Worm (Caenorhabditis elegans) whole organism, young adult: Measurements from ENCODE around the gene H14A12.3.

Source experiments
- B0019.2 ChIP-seq: fragments of 200-800 bp; sonication (Bioruptor generic); conservative IDR thresholded peaks from 2 replicates; pipeline ENCODE4 v1.3.6; 2022; ENCODE audit warnings: missing genetic modification reagents, missing genetic modification characterization, missing compliant biosample characterization
- B0035.1 ChIP-seq: sonication (generic microtip); optimal IDR thresholded peaks from 2 replicates; lab custom pipeline; 2016; ENCODE audit warnings: missing genetic modification characterization, mild to moderate bottlenecking, missing compliant biosample characterization, missing genotype, missing genetic modification reagents
- D2030.7 ChIP-seq: fragments of 200-800 bp; sonication (Bioruptor generic); IDR thresholded peaks from 2 replicates; pipeline ENCODE4 v1.3.6; 2022; ENCODE audit warnings: missing genetic modification reagents, missing genetic modification characterization, missing compliant biosample characterization
- F22D6.2 ChIP-seq: sonication (generic microtip); optimal IDR thresholded peaks from 2 replicates; lab custom pipeline; 2016; ENCODE audit warnings: mild to moderate bottlenecking, missing genetic modification characterization, missing compliant biosample characterization
- F33H1.4 ChIP-seq: fragments of 200-800 bp; sonication (Bioruptor generic); IDR thresholded peaks from 2 replicates; pipeline ENCODE4 v1.3.6; 2022; ENCODE audit warnings: missing genetic modification reagents, missing genetic modification characterization, missing compliant biosample characterization
- F37B4.10 ChIP-seq: fragments of 200-800 bp; sonication (Bioruptor generic); IDR thresholded peaks from 2 replicates; pipeline ENCODE4 v1.3.6; 2022; ENCODE audit warnings: missing genetic modification characterization, missing compliant biosample characterization
- F39B2.1 ChIP-seq: fragments of 200-800 bp; sonication (Bioruptor generic); IDR thresholded peaks from 2 replicates; pipeline ENCODE4 v1.3.6; 2022; ENCODE audit warnings: missing genetic modification reagents, missing genetic modification characterization, missing compliant biosample characterization
- K11D2.4 ChIP-seq: fragments of 200-800 bp; sonication (Bioruptor generic); IDR thresholded peaks from 2 replicates; pipeline ENCODE4 v1.3.6; 2022; ENCODE audit warnings: missing genetic modification reagents, missing genetic modification characterization, missing compliant biosample characterization
- K12H6.12 ChIP-seq: fragments of 200-800 bp; sonication (Bioruptor generic); optimal IDR thresholded peaks from 2 replicates; lab custom pipeline; 2018; ENCODE audit warnings: mild to moderate bottlenecking, missing genetic modification characterization, missing compliant biosample characterization
- T07F8.4 ChIP-seq: sonication (generic microtip); optimal IDR thresholded peaks from 2 replicates; lab custom pipeline; 2016; ENCODE audit warnings: mild to moderate bottlenecking, missing genetic modification characterization, moderate library complexity, missing compliant biosample characterization
- Y56A3A.18 ChIP-seq: fragments of 200-800 bp; sonication (Bioruptor generic); IDR thresholded peaks from 2 replicates; pipeline ENCODE4 v1.3.6; 2022; ENCODE audit warnings: missing genetic modification reagents, missing genetic modification characterization, missing compliant biosample characterization
- Y79H2A.3 ChIP-seq: fragments of 200-800 bp; sonication (Bioruptor generic); conservative IDR thresholded peaks from 2 replicates; pipeline ENCODE4 v1.3.6; 2022; ENCODE audit warnings: missing genetic modification reagents, missing genetic modification characterization, missing compliant biosample characterization
- Y95B8A.8 ChIP-seq: fragments of 200-800 bp; sonication (Bioruptor generic); IDR thresholded peaks from 2 replicates; pipeline ENCODE4 v1.3.6; 2022; ENCODE audit warnings: missing genetic modification reagents, missing genetic modification characterization, missing compliant biosample characterization
- aptf-2 ChIP-seq: fragments of 200-800 bp; sonication (Bioruptor generic); conservative IDR thresholded peaks from 2 replicates; pipeline ENCODE4 v1.3.6; 2022; ENCODE audit warnings: missing genetic modification reagents, missing genetic modification characterization, missing compliant biosample characterization
- attf-3 ChIP-seq: fragments of 200-800 bp; sonication (Bioruptor generic); conservative IDR thresholded peaks from 2 replicates; pipeline ENCODE4 v1.3.6; 2022; ENCODE audit warnings: missing genetic modification reagents, missing genetic modification characterization, missing compliant biosample characterization
- attf-5 ChIP-seq: fragments of 200-800 bp; sonication (Bioruptor generic); optimal IDR thresholded peaks from 2 replicates; lab custom pipeline; 2018; ENCODE audit warnings: mild to moderate bottlenecking, missing genetic modification characterization, missing compliant biosample characterization
- bed-1 ChIP-seq: fragments of 200-800 bp; sonication (Bioruptor generic); IDR thresholded peaks from 2 replicates; pipeline ENCODE4 v1.3.6; 2022; ENCODE audit warnings: missing genetic modification reagents, missing genetic modification characterization, missing compliant biosample characterization
- ccch-3 ChIP-seq: fragments of 200-800 bp; sonication (Bioruptor generic); optimal IDR thresholded peaks from 2 replicates; lab custom pipeline; 2018; ENCODE audit warnings: mild to moderate bottlenecking, missing genetic modification characterization, missing compliant biosample characterization
- cebp-2 ChIP-seq: fragments of 200-800 bp; sonication (Bioruptor generic); IDR thresholded peaks from 2 replicates; pipeline ENCODE4 v1.3.6; 2022; ENCODE audit warnings: missing genetic modification characterization, missing compliant biosample characterization
- ceh-27 ChIP-seq: fragments of 200-800 bp; sonication (Bioruptor generic); optimal IDR thresholded peaks from 2 replicates; lab custom pipeline; 2018; ENCODE audit warnings: mild to moderate bottlenecking, missing genetic modification characterization, moderate library complexity, missing compliant biosample characterization
- ceh-58 ChIP-seq: fragments of 200-800 bp; sonication (Bioruptor generic); IDR thresholded peaks from 2 replicates; pipeline ENCODE4 v1.3.6; 2022; ENCODE audit warnings: missing genetic modification characterization, missing compliant biosample characterization
- ceh-79 ChIP-seq: sonication (generic microtip); optimal IDR thresholded peaks from 2 replicates; lab custom pipeline; 2017; ENCODE audit warnings: mild to moderate bottlenecking, missing genetic modification characterization, missing compliant biosample characterization
- chd-7 ChIP-seq: sonication (generic microtip); optimal IDR thresholded peaks from 2 replicates; lab custom pipeline; 2016; ENCODE audit warnings: mild to moderate bottlenecking, missing genetic modification characterization, moderate library complexity, missing compliant biosample characterization
- die-1 ChIP-seq: sonication (generic microtip); optimal IDR thresholded peaks from 2 replicates; lab custom pipeline; 2016; ENCODE audit warnings: missing genotype, mild to moderate bottlenecking, missing genetic modification characterization, missing compliant biosample characterization
- dpff-1 ChIP-seq: sonication (generic microtip); optimal IDR thresholded peaks from 2 replicates; lab custom pipeline; 2017; ENCODE audit warnings: mild to moderate bottlenecking, missing genetic modification characterization, missing compliant biosample characterization
- dpl-1 ChIP-seq: fragments of 150-350 bp; optimal IDR thresholded peaks from 2 replicates; lab custom pipeline; 2014; ENCODE audit warnings: missing biosample characterization, missing genetic modification reagents, missing genetic modification characterization
- egl-44 ChIP-seq: fragments of 200-800 bp; sonication (Bioruptor generic); IDR thresholded peaks from 2 replicates; pipeline ENCODE4 v1.3.6; 2022; ENCODE audit warnings: missing genetic modification reagents, missing genetic modification characterization, missing compliant biosample characterization
- hmg-20 ChIP-seq: fragments of 200-800 bp; sonication (Bioruptor generic); IDR thresholded peaks from 2 replicates; pipeline ENCODE4 v1.3.6; 2022; ENCODE audit warnings: missing genetic modification reagents, missing genetic modification characterization, missing compliant biosample characterization
- hsf-1 ChIP-seq: fragments of 200-800 bp; sonication (Bioruptor generic); IDR thresholded peaks from 2 replicates; pipeline ENCODE4 v1.3.6; 2022; ENCODE audit warnings: missing genetic modification reagents, missing genetic modification characterization, missing compliant biosample characterization
- lin-40 ChIP-seq: sonication (generic microtip); optimal IDR thresholded peaks from 2 replicates; lab custom pipeline; 2016; ENCODE audit warnings: missing genetic modification characterization, mild to moderate bottlenecking, missing compliant biosample characterization, missing genotype, missing genetic modification reagents
- lsl-1 ChIP-seq: fragments of 200-800 bp; sonication (Bioruptor generic); optimal IDR thresholded peaks from 2 replicates; lab custom pipeline; 2018; ENCODE audit warnings: mild to moderate bottlenecking, missing genetic modification characterization, moderate library complexity, missing compliant biosample characterization
- madf-6 ChIP-seq: fragments of 200-800 bp; sonication (Bioruptor generic); IDR thresholded peaks from 2 replicates; pipeline ENCODE4 v1.3.6; 2022; ENCODE audit warnings: missing genetic modification reagents, missing genetic modification characterization, missing compliant biosample characterization
- mcd-1 ChIP-seq: fragments of 200-800 bp; sonication (Bioruptor generic); IDR thresholded peaks from 2 replicates; pipeline ENCODE4 v1.3.6; 2022; ENCODE audit warnings: missing genetic modification reagents, missing genetic modification characterization, missing compliant biosample characterization
- mel-28 ChIP-seq: sonication (generic microtip); optimal IDR thresholded peaks from 2 replicates; lab custom pipeline; 2016; ENCODE audit warnings: borderline replicate concordance, mild to moderate bottlenecking, missing genetic modification characterization, missing compliant biosample characterization
- mes-4 ChIP-seq: sonication (generic microtip); optimal IDR thresholded peaks from 2 replicates; lab custom pipeline; 2016; ENCODE audit warnings: missing genotype, missing genetic modification characterization, missing compliant biosample characterization
- mxl-1 ChIP-seq: sonication (generic microtip); optimal IDR thresholded peaks from 2 replicates; lab custom pipeline; 2016; ENCODE audit warnings: missing genetic modification characterization, missing compliant biosample characterization
- nfya-2 ChIP-seq: fragments of 200-800 bp; sonication (Bioruptor generic); IDR thresholded peaks from 2 replicates; pipeline ENCODE4 v1.3.6; 2022; ENCODE audit warnings: missing genetic modification reagents, missing genetic modification characterization, missing compliant biosample characterization
- nhr-179 ChIP-seq: sonication (generic microtip); optimal IDR thresholded peaks from 2 replicates; lab custom pipeline; 2016; ENCODE audit warnings: mild to moderate bottlenecking, missing genetic modification characterization, missing compliant biosample characterization
- nhr-80 ChIP-seq: sonication (generic microtip); optimal IDR thresholded peaks from 2 replicates; lab custom pipeline; 2016; ENCODE audit warnings: missing genetic modification characterization, missing compliant biosample characterization
- nhr-90 ChIP-seq: sonication (generic microtip); optimal IDR thresholded peaks from 2 replicates; lab custom pipeline; 2016; ENCODE audit warnings: missing genotype, mild to moderate bottlenecking, missing genetic modification characterization, missing compliant biosample characterization
- rcor-1 ChIP-seq: fragments of 200-800 bp; sonication (Bioruptor generic); IDR thresholded peaks from 2 replicates; pipeline ENCODE4 v1.3.6; 2022; ENCODE audit warnings: missing genetic modification reagents, missing genetic modification characterization, missing compliant biosample characterization
- rec-8 ChIP-seq, 2 experiments: sonication (generic microtip); optimal IDR thresholded peaks; 2 replicates each; lab custom pipeline; 2016; ENCODE audit warnings: mild to moderate bottlenecking in 2 of 2, missing genetic modification characterization in 2 of 2, missing genetic modification reagents in 2 of 2, missing genotype in 2 of 2, missing biosample characterization in 1 of 2, missing compliant biosample characterization in 1 of 2, moderate library complexity in 1 of 2
- sdz-38 ChIP-seq: sonication (generic microtip); optimal IDR thresholded peaks from 2 replicates; lab custom pipeline; 2016; ENCODE audit warnings: missing genotype, missing genetic modification characterization, missing compliant biosample characterization
- snpc-3.4 ChIP-seq: sonication (generic microtip); optimal IDR thresholded peaks from 2 replicates; lab custom pipeline; 2017; ENCODE audit warnings: missing genetic modification characterization, mild to moderate bottlenecking, missing compliant biosample characterization, antibody characterized with exemption, moderate library complexity, missing genotype, missing genetic modification reagents
- snpc-4 ChIP-seq, 5 experiments: fragments of 150-350 bp in 1 of 5; sonication (generic microtip) in 4 of 5; optimal IDR thresholded peaks; 2 replicates each; lab custom pipeline; 2014 to 2018; ENCODE audit warnings: missing genetic modification characterization in 5 of 5, missing biosample characterization in 3 of 5, antibody characterized with exemption in 2 of 5, mild to moderate bottlenecking in 2 of 5, missing compliant biosample characterization in 2 of 5, missing genotype in 2 of 5, moderate library complexity in 2 of 5, missing genetic modification reagents in 1 of 5
- tbx-9 ChIP-seq: sonication (generic microtip); optimal IDR thresholded peaks from 2 replicates; lab custom pipeline; 2016; ENCODE audit warnings: borderline replicate concordance, missing genetic modification characterization, inconsistent platforms, missing compliant biosample characterization
- ztf-18 ChIP-seq: sonication (generic microtip); optimal IDR thresholded peaks from 2 replicates; lab custom pipeline; 2016; ENCODE audit warnings: missing genotype, mild to moderate bottlenecking, missing genetic modification characterization, missing compliant biosample characterization
- ztf-28 ChIP-seq: fragments of 200-800 bp; sonication (Bioruptor generic); IDR thresholded peaks from 2 replicates; pipeline ENCODE4 v1.3.6; 2022; ENCODE audit warnings: missing genetic modification reagents, missing genetic modification characterization, missing compliant biosample characterization

H14A12.3 gene

DNA sequence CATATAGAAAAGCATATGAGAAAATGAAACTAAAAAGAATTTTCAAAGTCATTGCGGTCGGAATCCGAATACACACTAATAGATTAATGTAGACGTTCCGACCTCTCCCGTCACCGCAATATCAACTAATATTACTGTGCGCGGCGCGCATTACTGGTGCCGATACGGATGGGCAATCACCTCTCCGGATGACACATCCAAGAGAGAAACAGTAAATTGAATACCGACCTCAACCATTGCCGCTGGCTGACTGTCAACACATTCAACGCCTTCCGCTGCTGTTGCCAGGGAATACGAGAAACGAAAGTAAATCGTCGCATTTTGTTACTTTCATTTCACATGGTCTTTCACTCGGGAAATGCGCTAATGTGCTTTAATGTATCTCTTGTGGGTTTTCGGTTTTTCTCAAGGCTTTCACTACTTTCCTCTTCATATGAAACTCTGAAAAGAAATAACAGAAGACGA, 31.3 kb downstream of the H14A12.3 start:
- TF ChIP-seq Y95B8A.8 (GFP tag; lab: Robert Waterston, UW) = no peak; the same call in 1 of the 2 replicates
- TF ChIP-seq ceh-79 (tag; lab: Kevin White, UChicago) = peak; percentile 94
- peak; percentile 51 for TF ChIP-seq B0035.1 (tag; lab: Kevin White, UChicago)
- TF ChIP-seq chd-7 (tag; lab: Kevin White, UChicago) = peak; percentile 90
- TF ChIP-seq nhr-90 (tag; lab: Kevin White, UChicago) = no peak
- TF ChIP-seq mel-28 = no peak
- TF ChIP-seq K12H6.12 (tag; lab: Kevin White, UChicago) = no peak
- TF ChIP-seq bed-1 (GFP tag; lab: Robert Waterston, UW) = 0 out of 2 replicates have a peak, but pooled peaks have one; percentile 5
- peak; percentile 11 for TF ChIP-seq attf-5 (GFP tag; lab: Kevin White, UChicago)
- TF ChIP-seq tbx-9 = peak; percentile 94
- TF ChIP-seq snpc-4 (GFP tag; optimal IDR thresholded peaks at IDR 0.05; lab: Kevin White, UChicago) = no peak
- peak in 1 of 4 experiments; percentile 38 for TF ChIP-seq snpc-4 (tag; optimal IDR thresholded peaks at IDR 0.05; lab: Kevin White, UChicago)
- peak; percentile 69; the same call in 1 of the 2 replicates for TF ChIP-seq Y79H2A.3
- TF ChIP-seq F33H1.4 (GFP tag; lab: Robert Waterston, UW) = no peak
- TF ChIP-seq rcor-1 (GFP tag; lab: Robert Waterston, UW) = peak; percentile 51; the same call in 1 of the 2 replicates
- peak; percentile 6 for TF ChIP-seq lsl-1 (GFP tag; lab: Kevin White, UChicago)
- TF ChIP-seq F37B4.10 = no peak
- peak; percentile 36 for TF ChIP-seq ceh-27 (GFP tag; lab: Kevin White, UChicago)
- TF ChIP-seq K11D2.4 (GFP tag; lab: Robert Waterston, UW) = no peak
- no peak for TF ChIP-seq ztf-28 (GFP tag; lab: Robert Waterston, UW)
- TF ChIP-seq B0019.2 = no peak
- peak; percentile 94 for TF ChIP-seq nfya-2 (GFP tag; lab: Robert Waterston, UW)
- TF ChIP-seq dpff-1 = peak; percentile 87
- no peak for TF ChIP-seq dpl-1 (GFP tag; lab: Kevin White, UChicago)
- TF ChIP-seq nhr-80 (tag; lab: Kevin White, UChicago) = no peak
- no peak for TF ChIP-seq egl-44 (GFP tag; lab: Robert Waterston, UW)
- TF ChIP-seq cebp-2 (GFP tag; lab: Robert Waterston, UW) = peak; percentile 53; the same call in 1 of the 2 replicates
- peak; percentile 82 for TF ChIP-seq madf-6 (GFP tag; lab: Robert Waterston, UW)
- peak; percentile 70 for TF ChIP-seq F39B2.1 (GFP tag; lab: Robert Waterston, UW)
- TF ChIP-seq mes-4 (tag; lab: Kevin White, UChicago) = no peak
- TF ChIP-seq attf-3 (GFP tag; lab: Robert Waterston, UW) = no peak
- no peak for TF ChIP-seq ccch-3 (GFP tag; lab: Kevin White, UChicago)
- peak; percentile 37; the same call in 1 of the 2 replicates for TF ChIP-seq hmg-20 (GFP tag; lab: Robert Waterston, UW)
- peak; percentile 90; the same call in 1 of the 2 replicates for TF ChIP-seq ceh-58 (GFP tag; lab: Robert Waterston, UW)
- TF ChIP-seq Y56A3A.18 = peak; percentile 81
- peak; percentile 14 for TF ChIP-seq lin-40
- TF ChIP-seq hsf-1 (GFP tag; lab: Robert Waterston, UW) = peak; percentile 70
- TF ChIP-seq aptf-2 (GFP tag; lab: Robert Waterston, UW) = no peak
- TF ChIP-seq ztf-18 (tag; lab: Kevin White, UChicago) = no peak
- peak; percentile 30 for TF ChIP-seq die-1
- no peak for TF ChIP-seq sdz-38 (tag; lab: Kevin White, UChicago)
- TF ChIP-seq rec-8 (tag; optimal IDR thresholded peaks at IDR 0.05; lab: Kevin White, UChicago) = peak; percentile 6 to 50
- peak; percentile 48 for TF ChIP-seq snpc-3.4 (tag; lab: Kevin White, UChicago)
- TF ChIP-seq D2030.7 = peak; percentile 30; the same call in 1 of the 2 replicates
- no peak for TF ChIP-seq mxl-1 (tag; lab: Kevin White, UChicago)
- no peak for TF ChIP-seq T07F8.4
- TF ChIP-seq nhr-179 (tag; lab: Kevin White, UChicago) = no peak
- TF ChIP-seq mcd-1 (GFP tag; lab: Robert Waterston, UW) = peak; percentile 47
- TF ChIP-seq F22D6.2 (tag; lab: Kevin White, UChicago) = no peak
